Fruit fly (Drosophila melanogaster) whole organism, embryonic: ENCODE measurements around the gene CG11279.

Experiments
- Abd-B ChIP-seq: fragments of 200-800 bp; sonication (Bioruptor generic); optimal IDR thresholded peaks from 2 replicates; lab custom pipeline; 2018; ENCODE audit warnings: missing biosample characterization, mild to moderate bottlenecking, missing genetic modification characterization, moderate library complexity
- Aef1 ChIP-seq: fragments of 200-800 bp; sonication (Bioruptor generic); IDR thresholded peaks from 3 replicates; pipeline ENCODE4 v1.3.6; 2022; ENCODE audit warnings: missing biosample characterization, missing genetic modification characterization
- BtbVII ChIP-seq: fragments of 200-800 bp; sonication (Bioruptor generic); optimal IDR thresholded peaks from 3 replicates; lab custom pipeline; 2017; ENCODE audit warnings: missing biosample characterization, mild to moderate bottlenecking, missing genetic modification characterization
- CG12104 ChIP-seq: fragments of 200-800 bp; sonication (Bioruptor generic); optimal IDR thresholded peaks from 3 replicates; lab custom pipeline; 2016; ENCODE audit warnings: missing biosample characterization, missing genetic modification characterization
- CG13775 ChIP-seq: fragments of 200-800 bp; sonication (Bioruptor generic); optimal IDR thresholded peaks from 3 replicates; lab custom pipeline; 2017; ENCODE audit warnings: missing biosample characterization, mild to moderate bottlenecking, missing genetic modification characterization
- CG15479 ChIP-seq: fragments of 200-800 bp; sonication (Bioruptor generic); optimal IDR thresholded peaks from 3 replicates; lab custom pipeline; 2019; ENCODE audit warnings: missing biosample characterization, mild to moderate bottlenecking, missing genetic modification characterization, moderate library complexity
- CG17328 ChIP-seq: fragments of 200-800 bp; sonication (Bioruptor generic); IDR thresholded peaks from 2 replicates; pipeline ENCODE4 v1.3.6; 2022; ENCODE audit warnings: missing biosample characterization, missing genetic modification characterization
- CG17802 ChIP-seq: fragments of 200-800 bp; sonication (Bioruptor generic); optimal IDR thresholded peaks from 2 replicates; lab custom pipeline; 2018; ENCODE audit warnings: missing biosample characterization, mild to moderate bottlenecking, missing genetic modification characterization, moderate library complexity
- CG17829 ChIP-seq: fragments of 200-800 bp; optimal IDR thresholded peaks from 2 replicates; lab custom pipeline; 2019; ENCODE audit warnings: missing biosample characterization, mild to moderate bottlenecking, missing genetic modification characterization, moderate library complexity
- CG17912 ChIP-seq: fragments of 200-800 bp; sonication (Bioruptor generic); optimal IDR thresholded peaks from 2 replicates; lab custom pipeline; 2018; ENCODE audit warnings: missing biosample characterization, mild to moderate bottlenecking, missing genetic modification characterization
- CG18619 ChIP-seq: fragments of 200-800 bp; sonication (Bioruptor generic); optimal IDR thresholded peaks from 3 replicates; lab custom pipeline; 2017; ENCODE audit warnings: missing biosample characterization, mild to moderate bottlenecking, missing genetic modification characterization
- CG31224 ChIP-seq: fragments of 200-800 bp; sonication (Bioruptor generic); IDR thresholded peaks from 2 replicates; pipeline ENCODE4 v1.3.6; 2022; ENCODE audit warnings: missing biosample characterization, missing genetic modification characterization
- CG32772 ChIP-seq: fragments of 200-800 bp; sonication (Bioruptor generic); IDR thresholded peaks from 2 replicates; pipeline ENCODE4 v1.3.6; 2022; ENCODE audit warnings: missing biosample characterization, missing genetic modification characterization
- CG34376 ChIP-seq: fragments of 200-800 bp; sonication (Bioruptor generic); optimal IDR thresholded peaks from 2 replicates; lab custom pipeline; 2018; ENCODE audit warnings: missing biosample characterization, mild to moderate bottlenecking, missing genetic modification characterization
- CG34422 ChIP-seq: fragments of 200-800 bp; sonication (Bioruptor generic); IDR thresholded peaks from 3 replicates; pipeline ENCODE4 v1.3.6; 2022; ENCODE audit warnings: missing biosample characterization, missing genetic modification characterization
- CG6254 ChIP-seq: fragments of 200-800 bp; sonication (Bioruptor generic); optimal IDR thresholded peaks from 3 replicates; lab custom pipeline; 2017; ENCODE audit warnings: mild to moderate bottlenecking, missing biosample characterization, missing genetic modification reagents, missing genetic modification characterization
- CG6272 ChIP-seq: fragments of 200-800 bp; sonication (Bioruptor generic); IDR thresholded peaks from 2 replicates; pipeline ENCODE4 v1.3.6; 2022; ENCODE audit warnings: missing biosample characterization, missing genetic modification characterization
- CG6683 ChIP-seq: fragments of 200-800 bp; sonication (Bioruptor generic); optimal IDR thresholded peaks from 2 replicates; lab custom pipeline; 2017; ENCODE audit warnings: missing biosample characterization, mild to moderate bottlenecking, missing genetic modification characterization, missing genetic modification reagents
- CG6854 ChIP-seq: fragments of 200-800 bp; sonication (Bioruptor generic); optimal IDR thresholded peaks from 3 replicates; lab custom pipeline; 2017; ENCODE audit warnings: missing biosample characterization, mild to moderate bottlenecking, missing genetic modification characterization
- CG7987 ChIP-seq: fragments of 200-800 bp; sonication (Bioruptor generic); optimal IDR thresholded peaks from 2 replicates; lab custom pipeline; 2018; ENCODE audit warnings: missing biosample characterization, mild to moderate bottlenecking, missing genetic modification characterization, moderate library complexity
- Dek ChIP-seq: fragments of 200-800 bp; sonication (Bioruptor generic); optimal IDR thresholded peaks from 3 replicates; lab custom pipeline; 2019; ENCODE audit warnings: missing biosample characterization, mild to moderate bottlenecking, missing genetic modification characterization, moderate library complexity
- HLHmδ ChIP-seq: fragments of 200-800 bp; sonication (Bioruptor generic); optimal IDR thresholded peaks from 2 replicates; lab custom pipeline; 2018; ENCODE audit warnings: missing biosample characterization, mild to moderate bottlenecking, missing genetic modification characterization, moderate library complexity
- Hr39 ChIP-seq: fragments of >200 bp; optimal IDR thresholded peaks from 2 replicates; lab custom pipeline; 2017
- Hr51 ChIP-seq, 2 experiments: fragments of 200-800 bp; sonication (Bioruptor generic); optimal IDR thresholded peaks; 2 replicates in 1 of 2; 3 replicates in 1 of 2; lab custom pipeline; 2016 to 2018; ENCODE audit warnings: missing biosample characterization in 2 of 2, missing genetic modification characterization in 2 of 2, mild to moderate bottlenecking in 1 of 2, moderate library complexity in 1 of 2
- Kr ChIP-seq: fragments of 200-800 bp; sonication (Bioruptor generic); optimal IDR thresholded peaks from 2 replicates; lab custom pipeline; 2017; ENCODE audit warnings: missing biosample characterization, mild to moderate bottlenecking, missing genetic modification characterization
- Max ChIP-seq: fragments of 200-800 bp; sonication (Bioruptor generic); optimal IDR thresholded peaks from 2 replicates; lab custom pipeline; 2016; ENCODE audit warnings: missing biosample characterization, mild to moderate bottlenecking, missing genetic modification characterization
- NfI ChIP-seq: fragments of 200-800 bp; sonication (Bioruptor generic); optimal IDR thresholded peaks from 3 replicates; lab custom pipeline; 2018; ENCODE audit warnings: missing biosample characterization, mild to moderate bottlenecking, missing genetic modification characterization, moderate library complexity
- bigmax ChIP-seq: fragments of 200-800 bp; sonication (Bioruptor generic); optimal IDR thresholded peaks from 2 replicates; lab custom pipeline; 2018; ENCODE audit warnings: missing biosample characterization, mild to moderate bottlenecking, missing genetic modification characterization
- br ChIP-seq: fragments of >200 bp; optimal IDR thresholded peaks from 2 replicates; lab custom pipeline; 2017
- bsh ChIP-seq, 2 experiments: fragments of 200-800 bp; sonication (Bioruptor generic); optimal IDR thresholded peaks; 2 replicates each; lab custom pipeline; 2017 to 2018; ENCODE audit warnings: mild to moderate bottlenecking in 2 of 2, missing biosample characterization in 2 of 2, missing genetic modification characterization in 2 of 2, moderate library complexity in 1 of 2
- chn ChIP-seq: fragments of 200-800 bp; sonication (Bioruptor generic); optimal IDR thresholded peaks from 2 replicates; lab custom pipeline; 2016; ENCODE audit warnings: missing biosample characterization, missing genetic modification characterization
- croc ChIP-seq: fragments of 200-800 bp; sonication (Bioruptor generic); conservative IDR thresholded peaks from 3 replicates; pipeline ENCODE4 v1.3.6; 2022; ENCODE audit warnings: missing biosample characterization, missing genetic modification characterization
- disco-r ChIP-seq: fragments of 200-800 bp; sonication (Bioruptor generic); optimal IDR thresholded peaks from 2 replicates; lab custom pipeline; 2016; ENCODE audit warnings: missing biosample characterization, missing genetic modification characterization
- en ChIP-seq: fragments of 200-800 bp; sonication (Bioruptor generic); optimal IDR thresholded peaks from 2 replicates; lab custom pipeline; 2016; ENCODE audit warnings: missing biosample characterization, missing genetic modification characterization
- eve ChIP-seq, 2 experiments: fragments of >200 bp; optimal IDR thresholded peaks; 2 replicates each; lab custom pipeline; 2017; ENCODE audit warnings: missing biosample characterization in 2 of 2, missing genetic modification characterization in 2 of 2
- gfzf ChIP-seq: fragments of 200-800 bp; sonication (Bioruptor generic); optimal IDR thresholded peaks from 2 replicates; lab custom pipeline; 2016; ENCODE audit warnings: missing biosample characterization, mild to moderate bottlenecking, missing genetic modification characterization, moderate library complexity
- grn ChIP-seq: fragments of 200-800 bp; sonication (Bioruptor generic); optimal IDR thresholded peaks from 3 replicates; lab custom pipeline; 2017; ENCODE audit warnings: missing biosample characterization, missing genetic modification characterization
- gsb ChIP-seq: fragments of 200-800 bp; sonication (Bioruptor generic); IDR thresholded peaks from 2 replicates; pipeline ENCODE4 v1.3.6; 2022; ENCODE audit warnings: missing biosample characterization, missing genetic modification characterization
- hb ChIP-seq: fragments of 200-800 bp; sonication (Bioruptor generic); IDR thresholded peaks from 3 replicates; pipeline ENCODE4 v1.3.6; 2022; ENCODE audit warnings: missing biosample characterization, missing genetic modification characterization; ENCODE audit not compliant: partially characterized antibody
- jumu ChIP-seq: fragments of 200-800 bp; sonication (Bioruptor generic); optimal IDR thresholded peaks from 3 replicates; lab custom pipeline; 2016; ENCODE audit warnings: missing biosample characterization, missing genetic modification characterization
- lov ChIP-seq, 2 experiments: fragments of 200-800 bp in 1 of 2; fragments of >200 bp in 1 of 2; sonication (Bioruptor generic) in 1 of 2; IDR thresholded peaks in 1 of 2; optimal IDR thresholded peaks in 1 of 2; 2 replicates in 1 of 2; 3 replicates in 1 of 2; pipeline versions ENCODE4 v1.3.6 to Lab custom; 2017 to 2022; ENCODE audit warnings: missing biosample characterization in 1 of 2, missing genetic modification characterization in 1 of 2
- mam ChIP-seq: fragments of 200-800 bp; sonication (Bioruptor generic); optimal IDR thresholded peaks from 3 replicates; lab custom pipeline; 2016; ENCODE audit warnings: missing biosample characterization, missing genetic modification characterization
- nom ChIP-seq: fragments of 200-800 bp; sonication (Bioruptor generic); optimal IDR thresholded peaks from 2 replicates; lab custom pipeline; 2017; ENCODE audit warnings: missing biosample characterization, missing genetic modification characterization, mild to moderate bottlenecking, moderate library complexity, missing genetic modification reagents
- org-1 ChIP-seq: fragments of 200-800 bp; sonication (Bioruptor generic); optimal IDR thresholded peaks from 2 replicates; lab custom pipeline; 2017; ENCODE audit warnings: missing biosample characterization, missing genetic modification characterization
- schlank ChIP-seq: fragments of 200-800 bp; sonication (Bioruptor generic); optimal IDR thresholded peaks from 2 replicates; lab custom pipeline; 2018; ENCODE audit warnings: missing biosample characterization, mild to moderate bottlenecking, missing genetic modification characterization
- sob ChIP-seq: fragments of 200-800 bp; sonication (Bioruptor generic); IDR thresholded peaks from 2 replicates; pipeline ENCODE4 v1.3.6; 2022; ENCODE audit warnings: missing biosample characterization, missing genetic modification characterization
- tgo ChIP-seq: fragments of 200-800 bp; sonication (Bioruptor generic); IDR thresholded peaks from 3 replicates; pipeline ENCODE4 v1.3.6; 2022; ENCODE audit warnings: missing biosample characterization, missing genetic modification characterization
- tin ChIP-seq: fragments of 200-800 bp; sonication (Bioruptor generic); optimal IDR thresholded peaks from 3 replicates; lab custom pipeline; 2016; ENCODE audit warnings: missing biosample characterization, missing genetic modification characterization
- wdn ChIP-seq: fragments of 200-800 bp; sonication (Bioruptor generic); IDR thresholded peaks from 2 replicates; pipeline ENCODE4 v1.3.6; 2022; ENCODE audit warnings: missing biosample characterization, missing genetic modification characterization

Gene CG11279

dm6 chr3L:13022854-13023560 lies 23.8 kb upstream of the CG11279 start, which contains the start of gene RpS12 (continued):
- peak; percentile 50; the same call in 1 of the 2 replicates for TF ChIP-seq gsb
- TF ChIP-seq nom (GFP tag; lab: Kevin White, UChicago), result peak; percentile 78
- peak; percentile 42 for TF ChIP-seq CG6254 (GFP tag; lab: Kevin White, UChicago)
- peak; percentile 70 for TF ChIP-seq chn (GFP tag; lab: Kevin White, UChicago)
- peak; percentile 83 for TF ChIP-seq CG17328 (GFP tag; lab: Robert Waterston, UW)
- peak; percentile 74 for TF ChIP-seq Aef1 (GFP tag; lab: Robert Waterston, UW)
- peak; percentile 18 for TF ChIP-seq gfzf
- peak; percentile 55 for TF ChIP-seq tgo (GFP tag; lab: Robert Waterston, UW)
- TF ChIP-seq CG15479 (GFP tag; lab: Kevin White, UChicago), result no peak
- peak; percentile 82 for TF ChIP-seq CG17912
- TF ChIP-seq CG7987 (GFP tag; lab: Kevin White, UChicago), result peak; percentile 94
- TF ChIP-seq mam, result peak; percentile 84
- TF ChIP-seq CG6272, result peak; percentile 71
- TF ChIP-seq Abd-B, result no peak
- peak; percentile 82 for TF ChIP-seq hb (GFP tag; lab: Robert Waterston, UW)
- TF ChIP-seq CG32772 (GFP tag; lab: Robert Waterston, UW), result peak; percentile 62
- TF ChIP-seq HLHmδ (GFP tag; lab: Kevin White, UChicago), result peak; percentile 68
- peak; percentile 87 for TF ChIP-seq CG18619
- TF ChIP-seq Max, result peak; percentile 91
- TF ChIP-seq croc (GFP tag; lab: Robert Waterston, UW), result no peak; the same call in 2 of the 3 replicates
- TF ChIP-seq sob, result peak; percentile 88
- peak; percentile 82 for TF ChIP-seq CG13775
- TF ChIP-seq CG17829 (tag; lab: Kevin White, UChicago), result peak; percentile 35
- TF ChIP-seq Hr39 (lab: Kevin White, UChicago), result no peak
- peak; percentile 77 for TF ChIP-seq CG12104 (GFP tag; lab: Kevin White, UChicago)
- peak; percentile 88 for TF ChIP-seq CG34376 (GFP tag; lab: Kevin White, UChicago)
- TF ChIP-seq en (GFP tag; lab: Kevin White, UChicago), result peak; percentile 73
- TF ChIP-seq tin, result peak; percentile 76
- TF ChIP-seq org-1 (GFP tag; lab: Kevin White, UChicago), result peak; percentile 50
- TF ChIP-seq CG6854 (GFP tag; lab: Kevin White, UChicago), result peak; percentile 68
- TF ChIP-seq BtbVII (GFP tag; lab: Kevin White, UChicago), result peak; percentile 77
- peak; percentile 56 to 74 for TF ChIP-seq Hr51 (GFP tag; optimal IDR thresholded peaks at IDR 0.05; lab: Kevin White, UChicago)
- peak; percentile 80 for TF ChIP-seq CG34422 (GFP tag; lab: Robert Waterston, UW)
- peak; percentile 34 for TF ChIP-seq Kr (GFP tag; lab: Kevin White, UChicago)
- peak; percentile 53 for TF ChIP-seq CG6683
- TF ChIP-seq Dek (tag; lab: Kevin White, UChicago), result peak; percentile 64
- TF ChIP-seq CG17802 (tag; lab: Kevin White, UChicago), result peak; percentile 82
- peak; percentile 43 to 54 for TF ChIP-seq bsh (GFP tag; optimal IDR thresholded peaks at IDR 0.05; lab: Kevin White, UChicago)
- TF ChIP-seq jumu (GFP tag; lab: Kevin White, UChicago), result peak; percentile 59
- TF ChIP-seq eve (GFP tag; optimal IDR thresholded peaks at IDR 0.05; lab: Kevin White, UChicago), result peak in 1 of 2 experiments; percentile 81
- peak; percentile 57 for TF ChIP-seq wdn (GFP tag; lab: Robert Waterston, UW)
- TF ChIP-seq disco-r (GFP tag; lab: Kevin White, UChicago), result peak; percentile 56
- no peak for TF ChIP-seq br (lab: Kevin White, UChicago)
- peak; percentile 91 for TF ChIP-seq NfI (GFP tag; lab: Kevin White, UChicago)
- TF ChIP-seq lov (optimal IDR thresholded peaks at IDR 0.05; lab: Kevin White, UChicago), result no peak
- peak; percentile 88 for TF ChIP-seq lov (GFP tag; IDR thresholded peaks at IDR 0.05; lab: Robert Waterston, UW)
- TF ChIP-seq bigmax (GFP tag; lab: Kevin White, UChicago), result peak; percentile 65
- no peak for TF ChIP-seq grn
- TF ChIP-seq CG31224 (GFP tag; lab: Robert Waterston, UW), result peak; percentile 29; the same call in 1 of the 2 replicates
- TF ChIP-seq schlank (tag; lab: Kevin White, UChicago), result peak; percentile 84
